Worm (Caenorhabditis elegans): Measurements from ENCODE around the gene E02H4.5.

E02H4.5 gene

ce11 chrX:14234932-14235331 is 20.0 kb downstream of the E02H4.5 start, which contains the start of gene srg-37:
srg-37 (minus strand) TSS chrX:14235032.
- TF ChIP-seq mdt-29 (GFP tag; IDR thresholded peaks at IDR 0.05) (no peak), tag-97 (GFP tag; IDR thresholded peaks at IDR 0.05) (no peak), ZK337.2 (GFP tag; IDR thresholded peaks at IDR 0.05) (no peak), unc-39 (tag; optimal IDR thresholded peaks at IDR 0.05) (no peak), rbr-2 (tag; optimal IDR thresholded peaks at IDR 0.05) (no peak), ceh-82 (tag; optimal IDR thresholded peaks at IDR 0.05) (no peak), R02D3.7 (tag; optimal IDR thresholded peaks at IDR 0.05) (no peak), tra-1 (GFP tag; IDR thresholded peaks at IDR 0.05) (no peak), daf-16 (GFP tag; optimal IDR thresholded peaks at IDR 0.05) (no peak), daf-16 (tag; optimal IDR thresholded peaks at IDR 0.05) (no peak), D1046.2 (GFP tag; IDR thresholded peaks at IDR 0.05) (no peak), zfp-2 (tag; optimal IDR thresholded peaks at IDR 0.05) (no peak), dve-1 (tag; optimal IDR thresholded peaks at IDR 0.05; ENCODE audit: insufficient read depth) (no peak), nhr-11 (tag; optimal IDR thresholded peaks at IDR 0.05) (no peak), nhr-237 (tag; optimal IDR thresholded peaks at IDR 0.05) (no peak), unc-130 (GFP tag; optimal IDR thresholded peaks at IDR 0.05) (no peak)

ce11 chrX:14234366-14234765 is 20.6 kb downstream of the E02H4.5 start, which contains the start of gene srg-36:
srg-36 (minus strand) TSS chrX:14234466.
- no peak for TF ChIP-seq lin-38 (GFP tag; IDR thresholded peaks at IDR 0.05)
- no peak for TF ChIP-seq lir-3 (tag; optimal IDR thresholded peaks at IDR 0.05)
- no peak for TF ChIP-seq mxl-2 (GFP tag; conservative IDR thresholded peaks at IDR 0.05)
- no peak for TF ChIP-seq dve-1 (tag; optimal IDR thresholded peaks at IDR 0.05; ENCODE audit: insufficient read depth)
- TF ChIP-seq php-3 (GFP tag; IDR thresholded peaks at IDR 0.05), result no peak
- no peak for TF ChIP-seq zip-11 (GFP tag; IDR thresholded peaks at IDR 0.05)
- TF ChIP-seq snpc-1.2 (GFP tag; IDR thresholded peaks at IDR 0.05), result no peak
- no peak for TF ChIP-seq ztf-11 (tag; optimal IDR thresholded peaks at IDR 0.05)
- no peak for TF ChIP-seq F44E2.7 (GFP tag; IDR thresholded peaks at IDR 0.05)
- no peak for TF ChIP-seq T26A8.4 (GFP tag; IDR thresholded peaks at IDR 0.05)
- no peak for TF ChIP-seq attf-4 (tag; optimal IDR thresholded peaks at IDR 0.05)
- no peak for TF ChIP-seq sdz-12 (GFP tag; optimal IDR thresholded peaks at IDR 0.05)
- no peak for TF ChIP-seq Y5F2A.4 (GFP tag; optimal IDR thresholded peaks at IDR 0.05)
- TF ChIP-seq dmd-9 (GFP tag; IDR thresholded peaks at IDR 0.05), result no peak
- TF ChIP-seq F49E8.2 (tag; optimal IDR thresholded peaks at IDR 0.05; ENCODE audit: borderline replicate concordance), result no peak
- no peak for TF ChIP-seq skn-1 (tag; optimal IDR thresholded peaks at IDR 0.05)

ce11 chrX:14231987-14232386 is 22.9 kb downstream of the E02H4.5 start:
- peak; percentile 65; the same call in 1 of the 2 replicates for TF ChIP-seq set-16 (GFP tag; IDR thresholded peaks at IDR 0.05)
- no peak for TF ChIP-seq tag-97 (GFP tag; IDR thresholded peaks at IDR 0.05)
- peak; percentile 93 for TF ChIP-seq aha-1 (tag)
- TF ChIP-seq unc-62 (GFP tag; optimal IDR thresholded peaks at IDR 0.05 in 1 of 2), result peak in 1 of 2 experiments; percentile 3
- no peak for TF ChIP-seq unc-62 (tag; optimal IDR thresholded peaks at IDR 0.05)

DNA sequence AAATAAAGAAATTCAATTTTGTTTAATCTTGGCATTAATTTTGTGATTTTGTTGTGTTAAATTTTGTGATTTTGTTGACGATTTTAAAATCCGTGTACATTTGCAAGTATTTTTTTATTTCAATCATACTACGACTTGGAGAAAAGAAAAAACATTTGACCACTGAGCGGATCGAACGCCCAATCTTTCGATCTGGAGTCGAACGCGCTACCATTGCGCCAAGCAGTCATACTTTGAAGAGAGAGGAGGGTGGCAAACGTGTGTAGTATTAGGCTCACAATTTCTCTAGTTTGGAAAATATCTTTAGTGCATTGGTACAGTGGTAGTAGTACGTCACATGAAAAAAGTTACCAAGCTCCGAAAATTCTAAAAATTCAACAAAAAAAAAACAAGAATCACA is 26.2 kb downstream of the E02H4.5 start:
- TF ChIP-seq saeg-2 (GFP tag; IDR thresholded peaks at IDR 0.05) (no peak), spr-1 (tag; optimal IDR thresholded peaks at IDR 0.05) (no peak), snpc-4 (tag; optimal IDR thresholded peaks at IDR 0.05) (no peak), spr-3 (GFP tag; optimal IDR thresholded peaks at IDR 0.05) (no peak), D1046.2 (GFP tag; IDR thresholded peaks at IDR 0.05) (no peak), R02D3.7 (tag; optimal IDR thresholded peaks at IDR 0.05) (no peak), ces-1 (GFP tag; optimal IDR thresholded peaks at IDR 0.05) (no peak), hif-1 (tag; optimal IDR thresholded peaks at IDR 0.05) (no peak), ztf-11 (tag; optimal IDR thresholded peaks at IDR 0.05) (no peak), zfp-3 (GFP tag; conservative IDR thresholded peaks at IDR 0.05) (no peak), nhr-102 (tag; optimal IDR thresholded peaks at IDR 0.05) (peak; percentile 42), F26F4.8 (GFP tag; conservative IDR thresholded peaks at IDR 0.05) (peak; percentile 88), lin-15B (tag; optimal IDR thresholded peaks at IDR 0.05) (no peak), lin-29 (GFP tag; IDR thresholded peaks at IDR 0.05) (no peak), nhr-48 (tag; optimal IDR thresholded peaks at IDR 0.05) (peak; percentile 20), ZK337.2 (GFP tag; IDR thresholded peaks at IDR 0.05) (no peak), nhr-77 (tag; optimal IDR thresholded peaks at IDR 0.05) (no peak), lsy-2 (tag; optimal IDR thresholded peaks at IDR 0.05) (no peak), lir-3 (tag; optimal IDR thresholded peaks at IDR 0.05) (no peak), Y5F2A.4 (GFP tag; optimal IDR thresholded peaks at IDR 0.05) (no peak)
